Fruit fly (Drosophila melanogaster) whole organism, pupa: ENCODE results near the gene CG32633.

Experiments used
- CG10348 ChIP-seq: fragments of 200-800 bp; sonication (Bioruptor generic); IDR thresholded peaks from 2 replicates; pipeline ENCODE4 v1.3.6; 2022; ENCODE audit warnings: missing biosample characterization, missing genetic modification characterization
- CG12605 ChIP-seq: fragments of 200-800 bp; sonication (Bioruptor generic); IDR thresholded peaks from 2 replicates; pipeline ENCODE4 v1.3.6; 2022; ENCODE audit warnings: missing biosample characterization, missing genetic modification characterization
- CG13204 ChIP-seq: fragments of 200-800 bp; sonication (Bioruptor generic); optimal IDR thresholded peaks from 2 replicates; lab custom pipeline; 2018; ENCODE audit warnings: missing biosample characterization, mild to moderate bottlenecking, missing genetic modification characterization, moderate library complexity
- CG14655 ChIP-seq: fragments of 200-800 bp; sonication (Bioruptor generic); optimal IDR thresholded peaks from 3 replicates; lab custom pipeline; 2017; ENCODE audit warnings: mild to moderate bottlenecking, missing biosample characterization, missing genetic modification reagents, missing genetic modification characterization
- CG15710 ChIP-seq: fragments of 200-800 bp; sonication (Bioruptor generic); optimal IDR thresholded peaks from 2 replicates; lab custom pipeline; 2018; ENCODE audit warnings: missing biosample characterization, mild to moderate bottlenecking, missing genetic modification characterization, moderate library complexity
- CG17806 ChIP-seq: fragments of 200-800 bp; sonication (Bioruptor generic); optimal IDR thresholded peaks from 2 replicates; lab custom pipeline; 2018; ENCODE audit warnings: missing biosample characterization, mild to moderate bottlenecking, missing genetic modification characterization, moderate library complexity
- CG32121 ChIP-seq: fragments of 200-800 bp; sonication (Bioruptor generic); IDR thresholded peaks from 2 replicates; pipeline ENCODE4 v1.3.6; 2022; ENCODE audit warnings: missing biosample characterization, missing genetic modification characterization
- CG34367 ChIP-seq: fragments of 200-800 bp; sonication (Bioruptor generic); optimal IDR thresholded peaks from 2 replicates; lab custom pipeline; 2018; ENCODE audit warnings: missing biosample characterization, mild to moderate bottlenecking, missing genetic modification characterization
- CG4496 ChIP-seq: fragments of 200-800 bp; sonication (Bioruptor generic); IDR thresholded peaks from 3 replicates; pipeline ENCODE4 v1.3.6; 2022; ENCODE audit warnings: missing biosample characterization, missing genetic modification characterization
- CG8159 ChIP-seq: fragments of 200-800 bp; sonication (Bioruptor generic); optimal IDR thresholded peaks from 3 replicates; lab custom pipeline; 2018; ENCODE audit warnings: missing biosample characterization, mild to moderate bottlenecking, missing genetic modification characterization, moderate library complexity
- CG8301 ChIP-seq: fragments of 200-800 bp; sonication (Bioruptor generic); optimal IDR thresholded peaks from 2 replicates; lab custom pipeline; 2018; ENCODE audit warnings: missing biosample characterization, mild to moderate bottlenecking, missing genetic modification characterization
- CG9948 ChIP-seq: fragments of 200-800 bp; sonication (Bioruptor generic); optimal IDR thresholded peaks from 2 replicates; lab custom pipeline; 2018; ENCODE audit warnings: missing biosample characterization, mild to moderate bottlenecking, missing genetic modification characterization, moderate library complexity
- D1 ChIP-seq: fragments of 200-800 bp; sonication (Bioruptor generic); optimal IDR thresholded peaks from 2 replicates; lab custom pipeline; 2018; ENCODE audit warnings: missing biosample characterization, mild to moderate bottlenecking, missing genetic modification characterization, moderate library complexity
- EcR ChIP-seq: fragments of 200-800 bp; sonication (Bioruptor generic); optimal IDR thresholded peaks from 3 replicates; lab custom pipeline; 2019; ENCODE audit warnings: missing biosample characterization, missing genetic modification characterization, mild to moderate bottlenecking, moderate library complexity, missing genetic modification reagents
- Ets98B ChIP-seq: fragments of 200-800 bp; sonication (Bioruptor generic); IDR thresholded peaks from 2 replicates; pipeline ENCODE4 v1.3.6; 2022; ENCODE audit warnings: missing biosample characterization, missing genetic modification characterization
- Pif1A ChIP-seq: fragments of 200-800 bp; sonication (Bioruptor generic); optimal IDR thresholded peaks from 3 replicates; lab custom pipeline; 2016; ENCODE audit warnings: missing biosample characterization, missing genetic modification characterization
- Pif1B ChIP-seq: fragments of 200-800 bp; sonication (Bioruptor generic); optimal IDR thresholded peaks from 3 replicates; lab custom pipeline; 2016; ENCODE audit warnings: missing biosample characterization, missing genetic modification characterization
- Snoo ChIP-seq: fragments of 200-800 bp; sonication (Bioruptor generic); optimal IDR thresholded peaks from 3 replicates; lab custom pipeline; 2017; ENCODE audit warnings: missing biosample characterization, mild to moderate bottlenecking, missing genetic modification characterization, inconsistent platforms
- fd96Ca ChIP-seq: fragments of 200-800 bp; sonication (Bioruptor generic); IDR thresholded peaks from 3 replicates; pipeline ENCODE4 v1.3.6; 2022; ENCODE audit warnings: missing biosample characterization, missing genetic modification characterization
- gl ChIP-seq: fragments of 200-800 bp; sonication (Bioruptor generic); optimal IDR thresholded peaks from 2 replicates; lab custom pipeline; 2018; ENCODE audit warnings: missing biosample characterization, mild to moderate bottlenecking, missing genetic modification characterization
- rn ChIP-seq: fragments of 200-800 bp; sonication (Bioruptor generic); IDR thresholded peaks from 2 replicates; pipeline ENCODE4 v1.3.6; 2022; ENCODE audit warnings: missing biosample characterization, missing genetic modification characterization

CG32633 gene

dm6 chrX:13568841-13569240, 7.4 kb downstream of the CG32633 start:
- TF ChIP-seq CG17806 (tag; lab: Kevin White, UChicago) (no peak), CG14655 (GFP tag; lab: Kevin White, UChicago) (no peak), CG34367 (tag; lab: Kevin White, UChicago) (no peak), CG8159 (tag; lab: Kevin White, UChicago) (no peak), CG4496 (GFP tag; lab: Robert Waterston, UW) (no peak), Ets98B (no peak), fd96Ca (no peak), CG32121 (GFP tag; lab: Robert Waterston, UW) (no peak), EcR (GFP tag; lab: Kevin White, UChicago) (no peak), Snoo (tag; lab: Kevin White, UChicago) (no peak), CG13204 (GFP tag; lab: Kevin White, UChicago) (no peak), CG15710 (tag; lab: Kevin White, UChicago) (no peak), CG10348 (GFP tag; lab: Robert Waterston, UW) (no peak), CG9948 (tag; lab: Kevin White, UChicago) (no peak), Pif1B (GFP tag; lab: Kevin White, UChicago) (no peak), rn (no peak)
- TF ChIP-seq, all 21 proteins: peak for 0

dm6 chrX:13570255-13570654, 8.8 kb downstream of the CG32633 start:
- TF ChIP-seq CG32121 (GFP tag; lab: Robert Waterston, UW) (no peak), EcR (GFP tag; lab: Kevin White, UChicago) (peak; percentile 25)

- TF ChIP-seq Pif1A (GFP tag; lab: Kevin White, UChicago) (peak; percentile 51), CG34367 (tag; lab: Kevin White, UChicago) (no peak), CG4496 (GFP tag; lab: Robert Waterston, UW) (0 out of 3 replicates have a peak, but pooled peaks have one; percentile 23), CG15710 (tag; lab: Kevin White, UChicago) (peak; percentile 5), CG12605 (GFP tag; lab: Robert Waterston, UW) (no peak), fd96Ca (no peak), CG14655 (GFP tag; lab: Kevin White, UChicago) (peak; percentile 73), CG13204 (GFP tag; lab: Kevin White, UChicago) (no peak), Snoo (tag; lab: Kevin White, UChicago) (peak; percentile 24), D1 (tag; lab: Kevin White, UChicago) (no peak), CG9948 (tag; lab: Kevin White, UChicago) (peak; percentile 40), Pif1B (GFP tag; lab: Kevin White, UChicago) (peak; percentile 45), CG17806 (tag; lab: Kevin White, UChicago) (peak; percentile 27), rn (no peak), CG32121 (GFP tag; lab: Robert Waterston, UW) (peak; percentile 22; the same call in 1 of the 2 replicates), EcR (GFP tag; lab: Kevin White, UChicago) (no peak), CG10348 (GFP tag; lab: Robert Waterston, UW) (no peak), CG8159 (tag; lab: Kevin White, UChicago) (peak; percentile 45), Ets98B (peak; percentile 14; the same call in 1 of the 2 replicates), gl (tag; lab: Kevin White, UChicago) (no peak), CG8301 (peak; percentile 59)
- TF ChIP-seq, all 21 proteins: peak for 12
Observed at dm6 chrX:13572382-13572781, 10.9 kb downstream of the CG32633 start.

dm6 chrX:13579322-13579721, 17.9 kb downstream of the CG32633 start:
- TF ChIP-seq Pif1A (GFP tag; lab: Kevin White, UChicago): no peak
- no peak for TF ChIP-seq CG8301
- no peak for TF ChIP-seq CG12605 (GFP tag; lab: Robert Waterston, UW)
- TF ChIP-seq CG9948 (tag; lab: Kevin White, UChicago): no peak
- TF ChIP-seq CG10348 (GFP tag; lab: Robert Waterston, UW): no peak
- no peak for TF ChIP-seq CG32121 (GFP tag; lab: Robert Waterston, UW)
- no peak for TF ChIP-seq CG14655 (GFP tag; lab: Kevin White, UChicago)
- no peak for TF ChIP-seq Ets98B
- TF ChIP-seq CG15710 (tag; lab: Kevin White, UChicago): no peak
- TF ChIP-seq CG4496 (GFP tag; lab: Robert Waterston, UW): no peak
- TF ChIP-seq CG8159 (tag; lab: Kevin White, UChicago): no peak
- TF ChIP-seq CG34367 (tag; lab: Kevin White, UChicago): no peak
- no peak for TF ChIP-seq EcR (GFP tag; lab: Kevin White, UChicago)
- TF ChIP-seq CG13204 (GFP tag; lab: Kevin White, UChicago): no peak
- no peak for TF ChIP-seq rn
- no peak for TF ChIP-seq Snoo (tag; lab: Kevin White, UChicago)
- no peak for TF ChIP-seq fd96Ca
- TF ChIP-seq Pif1B (GFP tag; lab: Kevin White, UChicago): no peak
- TF ChIP-seq D1 (tag; lab: Kevin White, UChicago): no peak
- TF ChIP-seq, all 21 proteins: peak for 0

dm6 chrX:13586888-13587287, 25.4 kb downstream of the CG32633 start:
- TF ChIP-seq CG15710 (tag; lab: Kevin White, UChicago): no peak
- no peak for TF ChIP-seq CG9948 (tag; lab: Kevin White, UChicago)
- no peak for TF ChIP-seq rn
- TF ChIP-seq CG8301: no peak
- no peak for TF ChIP-seq Pif1A (GFP tag; lab: Kevin White, UChicago)
- TF ChIP-seq CG14655 (GFP tag; lab: Kevin White, UChicago): no peak
- no peak for TF ChIP-seq EcR (GFP tag; lab: Kevin White, UChicago)
- TF ChIP-seq CG12605 (GFP tag; lab: Robert Waterston, UW): no peak
- TF ChIP-seq Ets98B: no peak

dm6 chrX:13593667-13594066, 32.2 kb downstream of the CG32633 start:
- TF ChIP-seq CG9948 (tag; lab: Kevin White, UChicago): no peak
- no peak for TF ChIP-seq CG34367 (tag; lab: Kevin White, UChicago)
- no peak for TF ChIP-seq CG12605 (GFP tag; lab: Robert Waterston, UW)
- TF ChIP-seq CG32121 (GFP tag; lab: Robert Waterston, UW): no peak
- no peak for TF ChIP-seq CG17806 (tag; lab: Kevin White, UChicago)
- no peak for TF ChIP-seq Pif1A (GFP tag; lab: Kevin White, UChicago)
- TF ChIP-seq Ets98B: no peak
- no peak for TF ChIP-seq gl (tag; lab: Kevin White, UChicago)
- TF ChIP-seq D1 (tag; lab: Kevin White, UChicago): no peak
- no peak for TF ChIP-seq Snoo (tag; lab: Kevin White, UChicago)
- no peak for TF ChIP-seq fd96Ca
- no peak for TF ChIP-seq CG10348 (GFP tag; lab: Robert Waterston, UW)
- TF ChIP-seq CG14655 (GFP tag; lab: Kevin White, UChicago): no peak
- no peak for TF ChIP-seq CG4496 (GFP tag; lab: Robert Waterston, UW)
